Worm (Caenorhabditis elegans) whole organism, early embryonic: ENCODE data around the gene nrx-1.
A peak's percentile ranks its signal among the peaks of the same experiment; 100 is the strongest.

Experiments used
- B0310.2 ChIP-seq: sonication (generic microtip); optimal IDR thresholded peaks from 2 replicates; lab custom pipeline; 2016; ENCODE audit warnings: mild to moderate bottlenecking, missing genetic modification characterization, missing compliant biosample characterization
- F13C5.2 ChIP-seq: sonication (generic microtip); optimal IDR thresholded peaks from 2 replicates; lab custom pipeline; 2017; ENCODE audit warnings: mild to moderate bottlenecking, missing genetic modification characterization, inconsistent platforms, missing compliant biosample characterization
- aly-1 ChIP-seq: sonication (generic microtip); optimal IDR thresholded peaks from 2 replicates; lab custom pipeline; 2016; ENCODE audit warnings: missing genetic modification characterization, missing compliant biosample characterization
- ama-1 ChIP-seq: fragments of 150-350 bp; optimal IDR thresholded peaks from 2 replicates; lab custom pipeline; 2014
- ceh-13 ChIP-seq: fragments of 200-800 bp; sonication (Bioruptor generic); optimal IDR thresholded peaks from 2 replicates; lab custom pipeline; 2018; ENCODE audit warnings: mild to moderate bottlenecking, missing genetic modification characterization, missing compliant biosample characterization
- ceh-36 ChIP-seq: sonication (generic microtip); optimal IDR thresholded peaks from 2 replicates; lab custom pipeline; 2016; ENCODE audit warnings: missing genetic modification characterization, inconsistent platforms, missing compliant biosample characterization
- ets-7 ChIP-seq: sonication (generic microtip); optimal IDR thresholded peaks from 2 replicates; lab custom pipeline; 2016; ENCODE audit warnings: missing genotype, missing genetic modification characterization, missing compliant biosample characterization
- flt-1 ChIP-seq: fragments of 200-800 bp; sonication (Bioruptor generic); IDR thresholded peaks from 2 replicates; pipeline ENCODE4 v1.3.6; 2022; ENCODE audit warnings: missing genetic modification characterization, missing compliant biosample characterization
- hmbx-1 ChIP-seq: sonication (generic microtip); optimal IDR thresholded peaks from 2 replicates; lab custom pipeline; 2016; ENCODE audit warnings: mild to moderate bottlenecking, missing genetic modification characterization, missing compliant biosample characterization
- hmg-4 ChIP-seq: fragments of 200-800 bp; sonication (Bioruptor generic); optimal IDR thresholded peaks from 2 replicates; lab custom pipeline; 2018; ENCODE audit warnings: mild to moderate bottlenecking, missing genetic modification characterization, missing compliant biosample characterization
- hnd-1 ChIP-seq: sonication (generic microtip); optimal IDR thresholded peaks from 2 replicates; lab custom pipeline; 2016; ENCODE audit warnings: missing genetic modification characterization, missing compliant biosample characterization
- pes-1 ChIP-seq: fragments of 200-800 bp; sonication (Bioruptor generic); IDR thresholded peaks from 2 replicates; pipeline ENCODE4 v1.3.6; 2022; ENCODE audit warnings: missing genetic modification reagents, missing genetic modification characterization, missing compliant biosample characterization
- scrt-1 ChIP-seq: fragments of 200-800 bp; sonication (Bioruptor generic); IDR thresholded peaks from 2 replicates; pipeline ENCODE4 v1.3.6; 2022; ENCODE audit warnings: missing genetic modification characterization, missing compliant biosample characterization
- sea-1 ChIP-seq: fragments of 200-800 bp; sonication (Bioruptor generic); conservative IDR thresholded peaks from 2 replicates; pipeline ENCODE4 v1.3.6; 2022; ENCODE audit warnings: missing genetic modification characterization, missing compliant biosample characterization
- tbx-11 ChIP-seq: fragments of 200-800 bp; sonication (Bioruptor generic); IDR thresholded peaks from 2 replicates; pipeline ENCODE4 v1.3.6; 2022; ENCODE audit warnings: missing genetic modification characterization, missing compliant biosample characterization
- tbx-37 ChIP-seq: fragments of 200-800 bp; sonication (Bioruptor generic); conservative IDR thresholded peaks from 2 replicates; pipeline ENCODE4 v1.3.6; 2022; ENCODE audit warnings: missing genetic modification reagents, missing genetic modification characterization, missing compliant biosample characterization
- tra-4 ChIP-seq: sonication (generic microtip); optimal IDR thresholded peaks from 2 replicates; lab custom pipeline; 2017; ENCODE audit warnings: missing genetic modification characterization, missing compliant biosample characterization

Gene nrx-1

DNA sequence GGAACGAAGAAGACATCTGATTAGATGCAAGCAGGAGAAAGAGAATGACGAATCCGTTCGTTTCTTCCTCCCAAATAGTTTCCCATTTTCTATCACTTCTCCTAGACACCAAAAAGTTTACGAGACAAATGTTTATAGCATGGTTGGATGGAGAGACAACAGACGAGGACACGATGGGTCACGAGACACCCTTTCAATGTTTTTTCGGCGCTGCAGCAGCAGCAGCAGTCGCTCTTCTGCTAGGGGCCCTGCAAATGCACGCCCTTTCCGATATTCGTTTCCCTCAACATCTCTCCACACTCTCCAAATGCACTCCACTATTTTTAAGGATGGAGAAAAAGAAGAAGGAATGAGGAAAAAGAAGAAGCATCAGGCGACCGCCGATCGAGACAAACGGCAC, 33.5 kb downstream of the nrx-1 start:
- TF ChIP-seq ceh-13 (GFP tag; lab: Kevin White, UChicago) (no peak), hmg-4 (GFP tag; lab: Kevin White, UChicago) (peak; percentile 37), aly-1 (tag; lab: Kevin White, UChicago) (no peak)

DNA sequence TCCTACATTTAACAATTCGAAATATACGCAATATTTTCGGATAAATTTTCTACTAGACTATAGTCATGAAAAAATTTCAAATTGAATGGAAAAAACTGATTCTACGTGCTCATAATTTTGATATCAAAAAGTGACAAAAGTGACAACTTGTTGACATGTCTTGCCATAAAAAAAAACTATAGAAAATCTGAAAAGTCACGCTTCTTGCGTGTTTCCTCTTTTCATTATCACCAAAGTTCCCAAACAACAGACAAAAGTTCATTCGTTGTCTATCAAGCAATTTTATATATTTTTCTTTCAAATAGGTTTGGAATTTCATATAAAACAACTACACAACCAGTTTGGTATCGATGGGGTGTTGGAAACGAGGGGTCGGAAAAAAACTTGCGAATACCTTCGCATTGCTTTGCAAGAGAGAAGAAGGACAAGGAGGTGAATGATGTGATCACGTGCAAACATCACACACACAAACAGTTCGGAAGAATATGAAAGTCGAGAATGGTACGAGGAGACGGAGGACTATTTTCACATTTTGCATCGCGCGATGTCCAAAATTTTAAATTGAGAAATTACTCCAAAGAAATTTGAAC, 34.3 kb downstream of the nrx-1 start:
- no peak for TF ChIP-seq B0310.2 (tag; lab: Kevin White, UChicago)
- no peak for TF ChIP-seq scrt-1
- no peak for TF ChIP-seq ceh-13 (GFP tag; lab: Kevin White, UChicago)
- TF ChIP-seq hmg-4 (GFP tag; lab: Kevin White, UChicago): no peak
- no peak for TF ChIP-seq hmbx-1 (tag; lab: Kevin White, UChicago)
- TF ChIP-seq tbx-11 (GFP tag; lab: Robert Waterston, UW): no peak

DNA sequence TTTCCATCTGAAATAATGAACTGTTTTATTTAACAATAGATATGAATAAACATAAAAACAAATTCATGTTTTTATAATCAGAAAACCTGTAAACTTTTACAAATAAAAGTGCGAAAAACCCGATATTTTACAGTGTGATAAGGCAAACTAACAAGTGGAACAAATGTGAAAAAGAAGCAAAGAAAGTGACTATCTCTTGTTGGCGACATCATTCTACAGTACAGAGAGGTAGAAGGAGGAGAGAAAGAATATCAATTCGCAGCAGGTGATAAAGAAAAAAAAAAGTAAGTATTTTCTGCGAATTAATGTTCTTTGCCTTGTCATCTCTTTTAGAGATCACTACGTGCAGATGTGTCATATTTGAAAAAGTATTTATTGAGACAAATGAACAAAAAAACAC, 35.0 kb downstream of the nrx-1 start:
- TF ChIP-seq B0310.2 (tag; lab: Kevin White, UChicago) (no peak), flt-1 (GFP tag; lab: Robert Waterston, UW) (no peak), hmbx-1 (tag; lab: Kevin White, UChicago) (no peak), tbx-11 (GFP tag; lab: Robert Waterston, UW) (no peak), aly-1 (tag; lab: Kevin White, UChicago) (no peak), scrt-1 (no peak), sea-1 (no peak)

DNA sequence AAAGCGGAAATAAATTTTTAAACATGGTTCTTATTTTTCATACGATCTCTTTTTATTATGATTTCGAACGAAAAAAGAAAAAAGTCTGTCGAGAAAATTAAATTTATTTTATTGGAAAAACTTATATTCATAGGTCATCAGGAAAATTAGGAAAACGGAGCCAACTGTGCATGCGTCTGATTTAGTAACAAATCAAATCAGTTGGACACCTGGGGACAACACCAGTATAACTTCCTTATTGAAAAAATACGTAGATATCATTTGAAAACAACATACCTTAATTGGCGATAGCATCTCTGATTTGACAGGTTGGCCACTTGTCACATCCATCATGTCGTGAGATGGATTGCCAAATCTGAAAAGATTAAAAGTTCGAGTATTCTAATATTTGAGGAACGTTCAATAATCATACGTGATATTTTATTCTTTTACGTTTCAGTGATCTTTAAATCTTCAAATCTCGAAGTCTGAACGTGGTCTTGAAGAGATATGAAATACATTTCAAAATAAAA, 35.8 kb downstream of the nrx-1 start:
- TF ChIP-seq hmg-4 (GFP tag; lab: Kevin White, UChicago): no peak
- no peak for TF ChIP-seq scrt-1
- TF ChIP-seq B0310.2 (tag; lab: Kevin White, UChicago): no peak
- TF ChIP-seq tra-4 (tag; lab: Kevin White, UChicago): no peak
- TF ChIP-seq tbx-37 (GFP tag; lab: Robert Waterston, UW): no peak
- no peak for TF ChIP-seq F13C5.2 (tag; lab: Kevin White, UChicago)
- no peak for TF ChIP-seq ets-7
- no peak for TF ChIP-seq sea-1
- no peak for TF ChIP-seq tbx-11 (GFP tag; lab: Robert Waterston, UW)
- TF ChIP-seq flt-1 (GFP tag; lab: Robert Waterston, UW): no peak
- TF ChIP-seq pes-1 (GFP tag; lab: Robert Waterston, UW): no peak
- TF ChIP-seq ceh-36: no peak
- no peak for TF ChIP-seq ceh-13 (GFP tag; lab: Kevin White, UChicago)
- TF ChIP-seq hnd-1 (tag; lab: Kevin White, UChicago): no peak
- TF ChIP-seq ama-1 (lab: Kevin White, UChicago): no peak
- TF ChIP-seq aly-1 (tag; lab: Kevin White, UChicago): no peak
- TF ChIP-seq hmbx-1 (tag; lab: Kevin White, UChicago): no peak

DNA sequence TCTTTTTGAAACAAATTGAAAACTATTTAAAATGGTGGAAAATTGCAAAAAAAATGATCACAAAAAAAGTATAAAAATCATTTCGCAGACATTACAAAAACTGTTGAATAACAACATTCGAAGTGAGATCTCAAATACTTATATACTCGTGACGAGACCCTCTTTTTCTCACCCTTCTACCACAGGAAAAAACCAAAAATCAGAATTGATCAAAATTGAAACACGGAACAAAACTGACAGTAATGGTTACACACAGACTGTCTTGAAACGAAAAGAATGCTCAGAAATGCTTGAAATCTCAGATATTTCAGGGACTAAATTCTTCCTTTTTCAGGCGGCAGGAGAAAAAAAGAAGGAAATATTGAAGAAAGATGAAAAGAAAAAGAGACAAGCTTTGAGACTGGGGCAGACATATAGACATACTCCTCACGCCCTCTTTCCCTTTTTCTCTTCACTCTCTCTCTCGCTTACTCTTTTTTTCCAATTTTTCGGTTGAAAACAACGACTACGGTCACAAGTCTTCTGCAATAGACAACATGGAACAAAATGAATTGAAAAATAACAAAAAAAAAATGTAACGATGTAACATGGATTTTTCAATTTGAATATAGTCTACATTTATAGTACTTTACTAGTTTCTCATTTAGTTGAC, 36.9 kb downstream of the nrx-1 start:
- TF ChIP-seq sea-1: no peak
- TF ChIP-seq flt-1 (GFP tag; lab: Robert Waterston, UW): no peak
- no peak for TF ChIP-seq B0310.2 (tag; lab: Kevin White, UChicago)
- TF ChIP-seq aly-1 (tag; lab: Kevin White, UChicago): no peak

DNA sequence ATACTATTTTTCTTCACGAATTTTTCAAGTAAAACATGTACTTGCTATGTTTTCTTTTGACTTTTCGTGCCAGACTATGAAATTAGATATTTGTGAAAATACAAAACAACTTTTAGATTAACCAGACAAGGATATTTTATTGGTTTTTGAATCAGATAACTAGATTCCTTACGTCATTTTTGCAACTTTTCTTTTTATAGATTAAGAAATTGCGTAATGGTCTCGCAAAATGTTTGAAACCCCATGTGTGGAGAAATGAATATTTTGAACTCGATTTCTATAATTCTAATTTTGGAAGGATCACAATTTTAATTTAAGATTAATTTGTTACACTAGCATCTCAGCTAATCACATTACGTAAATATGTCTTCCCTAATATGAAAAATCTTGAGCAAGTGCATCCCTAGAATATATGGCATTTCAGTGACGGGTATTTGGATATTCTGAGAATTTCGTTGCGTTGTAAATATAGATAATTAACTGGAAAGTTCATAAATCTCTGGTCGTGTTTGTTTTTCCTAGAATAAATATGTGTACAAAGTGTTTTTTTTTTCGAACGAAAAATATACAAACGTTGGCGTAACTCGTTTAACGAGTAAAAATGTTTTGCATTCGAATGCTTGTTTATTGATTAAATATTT, 37.8 kb downstream of the nrx-1 start:
- TF ChIP-seq hnd-1 (tag; lab: Kevin White, UChicago) (no peak), tra-4 (tag; lab: Kevin White, UChicago) (no peak), tbx-37 (GFP tag; lab: Robert Waterston, UW) (no peak), flt-1 (GFP tag; lab: Robert Waterston, UW) (no peak), pes-1 (GFP tag; lab: Robert Waterston, UW) (no peak), tbx-11 (GFP tag; lab: Robert Waterston, UW) (no peak), F13C5.2 (tag; lab: Kevin White, UChicago) (no peak), hmg-4 (GFP tag; lab: Kevin White, UChicago) (no peak), ceh-13 (GFP tag; lab: Kevin White, UChicago) (no peak), sea-1 (no peak), ama-1 (lab: Kevin White, UChicago) (no peak), ets-7 (no peak), hmbx-1 (tag; lab: Kevin White, UChicago) (no peak), B0310.2 (tag; lab: Kevin White, UChicago) (no peak)

DNA sequence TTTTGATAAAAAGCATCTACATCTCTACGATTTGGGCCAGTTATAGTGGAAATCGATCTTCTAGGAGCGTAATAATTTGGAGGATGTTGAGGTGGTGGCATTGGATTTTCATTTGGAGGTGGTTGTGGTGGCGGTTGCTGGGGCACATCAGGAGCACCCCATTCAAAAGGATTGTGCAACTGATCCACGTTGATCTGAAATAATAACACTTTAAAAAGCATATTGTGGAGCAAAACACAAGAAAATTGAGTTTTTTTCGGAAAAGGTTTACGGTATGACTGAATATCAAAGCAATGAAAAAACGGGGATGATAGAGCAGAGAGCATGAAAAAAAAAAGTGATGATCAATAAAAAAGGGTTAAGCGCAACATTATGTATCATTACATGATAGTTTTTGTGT, 40.8 kb downstream of the nrx-1 start, which contains the start of gene saeg-1:
saeg-1 (minus strand) TSS at position 101 of the 400 bp plus-strand sequence.
- no peak for TF ChIP-seq ceh-36
- TF ChIP-seq scrt-1: no peak
- no peak for TF ChIP-seq sea-1
- no peak for TF ChIP-seq B0310.2 (tag; lab: Kevin White, UChicago)
- no peak for TF ChIP-seq flt-1 (GFP tag; lab: Robert Waterston, UW)
- TF ChIP-seq hmbx-1 (tag; lab: Kevin White, UChicago): no peak
- TF ChIP-seq tbx-37 (GFP tag; lab: Robert Waterston, UW): no peak
- no peak for TF ChIP-seq ceh-13 (GFP tag; lab: Kevin White, UChicago)
- no peak for TF ChIP-seq F13C5.2 (tag; lab: Kevin White, UChicago)
- no peak for TF ChIP-seq ama-1 (lab: Kevin White, UChicago)
- no peak for TF ChIP-seq hnd-1 (tag; lab: Kevin White, UChicago)
- no peak for TF ChIP-seq aly-1 (tag; lab: Kevin White, UChicago)
- TF ChIP-seq hmg-4 (GFP tag; lab: Kevin White, UChicago): no peak
- TF ChIP-seq pes-1 (GFP tag; lab: Robert Waterston, UW): no peak
- TF ChIP-seq ets-7: no peak
- TF ChIP-seq tra-4 (tag; lab: Kevin White, UChicago): no peak
- TF ChIP-seq tbx-11 (GFP tag; lab: Robert Waterston, UW): no peak
